Worm (Caenorhabditis elegans) whole organism, L4/young adult: ENCODE data around the gene vab-7.

Experiments used
- W03F9.2 ChIP-seq: fragments of 150-350 bp; optimal IDR thresholded peaks from 2 replicates; lab custom pipeline; 2014; ENCODE audit warnings: missing biosample characterization, missing genetic modification characterization
- dao-5 ChIP-seq: sonication (generic microtip); optimal IDR thresholded peaks from 2 replicates; lab custom pipeline; 2016; ENCODE audit warnings: missing genotype, missing genetic modification characterization, moderate library complexity, missing compliant biosample characterization
- him-1 ChIP-seq: sonication (generic microtip); optimal IDR thresholded peaks from 2 replicates; lab custom pipeline; 2016; ENCODE audit warnings: missing genotype, missing genetic modification reagents, missing genetic modification characterization, missing compliant biosample characterization

- TF ChIP-seq him-1 (tag; lab: Kevin White, UChicago), result no peak
- TF ChIP-seq dao-5 (tag; lab: Kevin White, UChicago), result no peak
- TF ChIP-seq W03F9.2, result no peak
These were observed 5.2 kb upstream of the vab-7 start for ce11 chrIII:10914971-10915370.
